Fruit fly (Drosophila melanogaster): ENCODE results near the gene Kul.

Kul gene

DNA sequence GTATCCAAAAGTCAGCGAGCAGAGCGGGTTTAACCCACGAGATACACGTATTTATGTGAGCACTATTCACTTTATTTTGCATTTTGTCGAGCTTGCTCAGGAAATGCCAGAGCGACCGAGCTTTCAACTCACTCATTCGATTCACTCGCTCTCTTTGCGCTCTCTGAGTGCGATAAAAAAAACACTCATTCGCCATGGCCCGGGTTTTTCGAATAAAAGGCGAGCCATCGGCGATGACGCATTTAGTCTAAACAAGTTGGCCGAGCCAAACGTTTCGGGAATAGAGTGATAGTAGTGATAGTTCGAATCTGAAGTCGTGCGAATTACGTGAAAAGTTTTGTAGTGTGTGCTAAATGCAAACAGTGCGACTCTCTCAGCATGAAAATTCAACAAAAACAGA, 56.7 kb downstream of the Kul start (continued):
- no peak for TF ChIP-seq pan (optimal IDR thresholded peaks at IDR 0.05)
- TF ChIP-seq pan (GFP tag; optimal IDR thresholded peaks at IDR 0.05 in 1 of 2, IDR thresholded peaks at IDR 0.05 in 1 of 2): peak in 1 of 2 experiments; percentile 26
- no peak for TF ChIP-seq Mrtf (GFP tag; IDR thresholded peaks at IDR 0.05)
- no peak for TF ChIP-seq Bteb2 (GFP tag; optimal IDR thresholded peaks at IDR 0.05)
- TF ChIP-seq CG2202 (tag; optimal IDR thresholded peaks at IDR 0.05): no peak
- TF ChIP-seq her (GFP tag; optimal IDR thresholded peaks at IDR 0.05): peak; percentile 24
- TF ChIP-seq ash1 (GFP tag; optimal IDR thresholded peaks at IDR 0.05): peak; percentile 59
- no peak for TF ChIP-seq fru (optimal IDR thresholded peaks at IDR 0.05)
- no peak for TF ChIP-seq CG7556 (GFP tag; optimal IDR thresholded peaks at IDR 0.05)
- no peak for TF ChIP-seq CG4730 (GFP tag; IDR thresholded peaks at IDR 0.05)
- TF ChIP-seq gsb-n (tag; optimal IDR thresholded peaks at IDR 0.05): no peak
- TF ChIP-seq dmrt99B (tag; optimal IDR thresholded peaks at IDR 0.05): peak; percentile 24
- no peak for TF ChIP-seq CG11696 (GFP tag; IDR thresholded peaks at IDR 0.05)
- no peak for TF ChIP-seq Xbp1 (GFP tag; optimal IDR thresholded peaks at IDR 0.05)
- no peak for TF ChIP-seq Vsx1 (GFP tag; optimal IDR thresholded peaks at IDR 0.05)
- no peak for TF ChIP-seq Awh (GFP tag; IDR thresholded peaks at IDR 0.05)
- no peak for TF ChIP-seq CG8478 (optimal IDR thresholded peaks at IDR 0.05)
- peak; percentile 69 for TF ChIP-seq abd-A (tag; optimal IDR thresholded peaks at IDR 0.05)
- no peak for TF ChIP-seq pros (GFP tag; optimal IDR thresholded peaks at IDR 0.05)
- no peak for TF ChIP-seq schlank (tag; optimal IDR thresholded peaks at IDR 0.05)
- no peak for TF ChIP-seq CG3163 (GFP tag; optimal IDR thresholded peaks at IDR 0.05)
- peak; percentile 34 for TF ChIP-seq cwo (GFP tag; optimal IDR thresholded peaks at IDR 0.05)
- no peak for TF ChIP-seq nmo (GFP tag; optimal IDR thresholded peaks at IDR 0.05)
- TF ChIP-seq CG9932 (GFP tag; IDR thresholded peaks at IDR 0.05): no peak
- no peak; the same call in 2 of the 3 replicates for TF ChIP-seq B-H1 (GFP tag; IDR thresholded peaks at IDR 0.05)
- no peak for TF ChIP-seq toy (GFP tag; IDR thresholded peaks at IDR 0.05)
- TF ChIP-seq D (optimal IDR thresholded peaks at IDR 0.05): no peak
- no peak for TF ChIP-seq D (GFP tag; optimal IDR thresholded peaks at IDR 0.05)
- no peak for TF ChIP-seq CG6175 (GFP tag; IDR thresholded peaks at IDR 0.05)
- TF ChIP-seq amos (GFP tag; IDR thresholded peaks at IDR 0.05; ENCODE audit: partially characterized antibody): peak; percentile 64; the same call in 1 of the 2 replicates
- TF ChIP-seq tx (GFP tag; optimal IDR thresholded peaks at IDR 0.05): no peak
- no peak for TF ChIP-seq CG30431 (GFP tag; optimal IDR thresholded peaks at IDR 0.05)
- no peak for TF ChIP-seq Nf-YB (GFP tag; optimal IDR thresholded peaks at IDR 0.05)
- no peak for TF ChIP-seq CG3726 (GFP tag; IDR thresholded peaks at IDR 0.05)
- no peak for TF ChIP-seq Asciz (GFP tag; optimal IDR thresholded peaks at IDR 0.05)
- no peak for TF ChIP-seq mam (GFP tag; optimal IDR thresholded peaks at IDR 0.05)
- peak; percentile 16 for TF ChIP-seq ERR (GFP tag; optimal IDR thresholded peaks at IDR 0.05)
- TF ChIP-seq CG13775 (GFP tag; optimal IDR thresholded peaks at IDR 0.05): no peak
- no peak for TF ChIP-seq CG15479 (GFP tag; optimal IDR thresholded peaks at IDR 0.05)
- no peak for TF ChIP-seq Lim3 (GFP tag; IDR thresholded peaks at IDR 0.05)
- no peak for TF ChIP-seq BEAF-32 (GFP tag; optimal IDR thresholded peaks at IDR 0.05)
- TF ChIP-seq Pdp1 (GFP tag; optimal IDR thresholded peaks at IDR 0.05): no peak
- TF ChIP-seq CG18599 (GFP tag; optimal IDR thresholded peaks at IDR 0.05): peak; percentile 46
- no peak for TF ChIP-seq gt (GFP tag; IDR thresholded peaks at IDR 0.05)
- TF ChIP-seq CG10267 (tag; optimal IDR thresholded peaks at IDR 0.05): no peak
- TF ChIP-seq CG3847 (GFP tag; IDR thresholded peaks at IDR 0.05): no peak
- no peak for TF ChIP-seq CG17912 (GFP tag; optimal IDR thresholded peaks at IDR 0.05)
- TF ChIP-seq Doc2 (GFP tag; IDR thresholded peaks at IDR 0.05): no peak
- TF ChIP-seq CG17829 (tag; optimal IDR thresholded peaks at IDR 0.05): no peak
- TF ChIP-seq vnd (GFP tag; IDR thresholded peaks at IDR 0.05; ENCODE audit: partially characterized antibody): no peak
- no peak for TF ChIP-seq CG6272 (GFP tag; IDR thresholded peaks at IDR 0.05)
- no peak for TF ChIP-seq CG14441 (GFP tag; IDR thresholded peaks at IDR 0.05)
- TF ChIP-seq CG18764 (GFP tag; optimal IDR thresholded peaks at IDR 0.05): no peak

Data from whole organism, embryonic.